Worm (Caenorhabditis elegans) whole organism, L1 larva: ENCODE data around the gene fipr-2.

ENCODE experiments used
- aha-1 ChIP-seq: fragments of 150-350 bp; optimal IDR thresholded peaks from 2 replicates; lab custom pipeline; 2014; ENCODE audit warnings: missing biosample characterization, missing genetic modification characterization
- alr-1 ChIP-seq: fragments of 200-800 bp; sonication (Bioruptor generic); optimal IDR thresholded peaks from 2 replicates; lab custom pipeline; 2018; ENCODE audit warnings: borderline replicate concordance, mild to moderate bottlenecking, missing genetic modification characterization, missing compliant biosample characterization
- aly-2 ChIP-seq: fragments of 150-350 bp; optimal IDR thresholded peaks from 2 replicates; lab custom pipeline; 2014; ENCODE audit warnings: missing biosample characterization, missing genetic modification characterization
- ama-1 ChIP-seq: fragments of 150-350 bp; optimal IDR thresholded peaks from 2 replicates; lab custom pipeline; 2014
- ceh-63 ChIP-seq: fragments of 200-800 bp; sonication (Bioruptor generic); optimal IDR thresholded peaks from 2 replicates; lab custom pipeline; 2018; ENCODE audit warnings: mild to moderate bottlenecking, missing genetic modification characterization, missing compliant biosample characterization
- ceh-8 ChIP-seq: fragments of 200-800 bp; sonication (Bioruptor generic); optimal IDR thresholded peaks from 2 replicates; lab custom pipeline; 2018; ENCODE audit warnings: mild to moderate bottlenecking, missing genetic modification characterization, moderate library complexity, missing compliant biosample characterization
- ceh-82 ChIP-seq, 3 experiments: fragments of 150-350 bp in 1 of 3; sonication (generic microtip) in 2 of 3; optimal IDR thresholded peaks; 2 replicates each; lab custom pipeline; 2014 to 2017; ENCODE audit warnings: missing biosample characterization in 3 of 3, missing genetic modification characterization in 3 of 3
- ceh-88 ChIP-seq: fragments of 200-800 bp; sonication (Bioruptor generic); IDR thresholded peaks from 2 replicates; pipeline ENCODE4 v1.3.6; 2022; ENCODE audit warnings: missing genetic modification characterization, missing compliant biosample characterization
- ceh-90 ChIP-seq: sonication (generic microtip); optimal IDR thresholded peaks from 2 replicates; lab custom pipeline; 2016; ENCODE audit warnings: missing genetic modification characterization, missing compliant biosample characterization
- ces-1 ChIP-seq: fragments of 150-350 bp; optimal IDR thresholded peaks from 2 replicates; lab custom pipeline; 2014; ENCODE audit warnings: missing biosample characterization, missing genetic modification reagents, missing genetic modification characterization
- dsc-1 ChIP-seq: sonication (generic microtip); optimal IDR thresholded peaks from 2 replicates; lab custom pipeline; 2016; ENCODE audit warnings: mild to moderate bottlenecking, missing genetic modification characterization, missing compliant biosample characterization
- efl-1 ChIP-seq, 4 experiments: fragments of 150-350 bp; optimal IDR thresholded peaks in 3 of 4; peaks in 1 of 4; 1 replicate in 1 of 4; 2 replicates in 3 of 4; lab custom pipeline; 2014; ENCODE audit warnings: missing biosample characterization in 2 of 4, missing genetic modification characterization in 2 of 4, missing genetic modification reagents in 2 of 4
- efl-3 ChIP-seq: fragments of 200-800 bp; sonication (Bioruptor generic); optimal IDR thresholded peaks from 2 replicates; lab custom pipeline; 2018; ENCODE audit warnings: mild to moderate bottlenecking, missing genetic modification characterization, missing compliant biosample characterization
- egl-27 ChIP-seq, 2 experiments: fragments of 150-350 bp in 1 of 2; sonication (generic microtip); optimal IDR thresholded peaks; 3 replicates each; lab custom pipeline; 2017 to 2018; ENCODE audit warnings: missing biosample characterization in 2 of 2, missing genetic modification characterization in 2 of 2, missing genetic modification reagents in 2 of 2
- elt-2 ChIP-seq: sonication (generic microtip); optimal IDR thresholded peaks from 2 replicates; lab custom pipeline; 2016; ENCODE audit warnings: missing genetic modification characterization, mild to moderate bottlenecking, inconsistent platforms, missing compliant biosample characterization, missing genetic modification reagents
- elt-3 ChIP-seq, 6 experiments: fragments of 150-350 bp in 1 of 6; sonication (generic microtip); optimal IDR thresholded peaks; 2 replicates each; lab custom pipeline; 2017 to 2018; ENCODE audit warnings: missing biosample characterization in 6 of 6, missing genetic modification characterization in 6 of 6, inconsistent platforms in 1 of 6
- ets-5 ChIP-seq: fragments of 200-800 bp; sonication (Bioruptor generic); IDR thresholded peaks from 2 replicates; pipeline ENCODE4 v1.3.6; 2022; ENCODE audit warnings: missing genetic modification characterization, missing compliant biosample characterization
- fkh-10 ChIP-seq: sonication (generic microtip); optimal IDR thresholded peaks from 2 replicates; lab custom pipeline; 2017; ENCODE audit warnings: missing biosample characterization, missing genetic modification reagents, missing genetic modification characterization
- fkh-8 ChIP-seq: sonication (generic microtip); optimal IDR thresholded peaks from 2 replicates; lab custom pipeline; 2016; ENCODE audit warnings: mild to moderate bottlenecking, missing genetic modification characterization, missing compliant biosample characterization
- grh-1 ChIP-seq: fragments of 200-800 bp; sonication (Bioruptor generic); IDR thresholded peaks from 2 replicates; pipeline ENCODE4 v1.3.6; 2022; ENCODE audit warnings: missing genetic modification reagents, missing genetic modification characterization, missing compliant biosample characterization
- hlh-17 ChIP-seq: fragments of 200-800 bp; sonication (Bioruptor generic); optimal IDR thresholded peaks from 2 replicates; lab custom pipeline; 2018; ENCODE audit warnings: missing genetic modification characterization, mild to moderate bottlenecking, missing compliant biosample characterization, moderate library complexity, borderline replicate concordance
- hlh-4 ChIP-seq: sonication (generic microtip); optimal IDR thresholded peaks from 2 replicates; lab custom pipeline; 2016; ENCODE audit warnings: mild to moderate bottlenecking, missing genetic modification characterization, missing compliant biosample characterization
- hpl-2 ChIP-seq: fragments of 150-350 bp; optimal IDR thresholded peaks from 2 replicates; lab custom pipeline; 2014; ENCODE audit warnings: missing biosample characterization, missing genetic modification reagents, missing genetic modification characterization
- irx-1 ChIP-seq: sonication (generic microtip); optimal IDR thresholded peaks from 2 replicates; lab custom pipeline; 2016; ENCODE audit warnings: missing genetic modification characterization, missing compliant biosample characterization
- isw-1 ChIP-seq: fragments of 200-800 bp; sonication (Bioruptor generic); IDR thresholded peaks from 2 replicates; pipeline ENCODE4 v1.3.6; 2022; ENCODE audit warnings: missing genetic modification characterization, missing compliant biosample characterization
- jun-1 ChIP-seq: fragments of 150-350 bp; optimal IDR thresholded peaks from 2 replicates; lab custom pipeline; 2014; ENCODE audit warnings: missing biosample characterization, missing genetic modification reagents, missing genetic modification characterization
- lin-13 ChIP-seq: fragments of 150-350 bp; optimal IDR thresholded peaks from 2 replicates; lab custom pipeline; 2014; ENCODE audit warnings: missing biosample characterization, missing genetic modification reagents, missing genetic modification characterization
- lin-35 ChIP-seq, 2 experiments: fragments of 150-350 bp; optimal IDR thresholded peaks; 2 replicates each; lab custom pipeline; 2014; ENCODE audit warnings: missing biosample characterization in 2 of 2, missing genetic modification characterization in 2 of 2, missing genetic modification reagents in 2 of 2
- mab-9 ChIP-seq: fragments of 200-800 bp; sonication (Bioruptor generic); IDR thresholded peaks from 2 replicates; pipeline ENCODE4 v1.3.6; 2022; ENCODE audit warnings: missing genetic modification reagents, missing genetic modification characterization, missing compliant biosample characterization
- mdl-1 ChIP-seq, 2 experiments: fragments of 150-350 bp; optimal IDR thresholded peaks; 2 replicates each; lab custom pipeline; 2014 to 2017; ENCODE audit warnings: missing biosample characterization in 2 of 2, missing genetic modification characterization in 2 of 2, inconsistent platforms in 1 of 2
- mep-1 ChIP-seq: fragments of 150-350 bp; optimal IDR thresholded peaks from 2 replicates; lab custom pipeline; 2014; ENCODE audit warnings: missing biosample characterization, missing genetic modification characterization
- nhr-11 ChIP-seq: fragments of 150-350 bp; optimal IDR thresholded peaks from 2 replicates; lab custom pipeline; 2014; ENCODE audit warnings: missing biosample characterization, missing genetic modification characterization
- nhr-28 ChIP-seq: fragments of 150-350 bp; optimal IDR thresholded peaks from 2 replicates; lab custom pipeline; 2014; ENCODE audit warnings: missing biosample characterization, missing genetic modification characterization
- nhr-71 ChIP-seq: sonication (generic microtip); optimal IDR thresholded peaks from 2 replicates; lab custom pipeline; 2016; ENCODE audit warnings: mild to moderate bottlenecking, missing genetic modification characterization, moderate library complexity, missing compliant biosample characterization
- nhr-77 ChIP-seq: fragments of 150-350 bp; optimal IDR thresholded peaks from 2 replicates; lab custom pipeline; 2014; ENCODE audit warnings: missing biosample characterization, missing genetic modification characterization
- nhr-84 ChIP-seq: sonication (generic microtip); optimal IDR thresholded peaks from 2 replicates; lab custom pipeline; 2017; ENCODE audit warnings: missing biosample characterization, missing genetic modification characterization
- nhr-85 ChIP-seq: sonication (generic microtip); peaks from one replicate; lab custom pipeline; 2016; ENCODE audit warnings: missing genetic modification characterization, inconsistent platforms, missing compliant biosample characterization
- nhr-90 ChIP-seq: sonication (generic microtip); optimal IDR thresholded peaks from 2 replicates; lab custom pipeline; 2016; ENCODE audit warnings: mild to moderate bottlenecking, missing genetic modification characterization, missing compliant biosample characterization; ENCODE audit not compliant: poor library complexity
- rnt-1 ChIP-seq: sonication (generic microtip); optimal IDR thresholded peaks from 2 replicates; lab custom pipeline; 2016; ENCODE audit warnings: mild to moderate bottlenecking, missing genetic modification characterization, moderate library complexity, missing compliant biosample characterization
- skn-1 ChIP-seq: fragments of 150-350 bp; optimal IDR thresholded peaks from 2 replicates; lab custom pipeline; 2014; ENCODE audit warnings: missing biosample characterization, missing genetic modification characterization
- sptf-1 ChIP-seq: fragments of 150-350 bp; optimal IDR thresholded peaks from 2 replicates; lab custom pipeline; 2014; ENCODE audit warnings: missing biosample characterization, missing genetic modification characterization
- sup-37 ChIP-seq: fragments of 200-800 bp; sonication (Bioruptor generic); optimal IDR thresholded peaks from 2 replicates; lab custom pipeline; 2018; ENCODE audit warnings: mild to moderate bottlenecking, missing genetic modification characterization, missing compliant biosample characterization
- swsn-7 ChIP-seq: sonication (generic microtip); optimal IDR thresholded peaks from 2 replicates; lab custom pipeline; 2016; ENCODE audit warnings: missing genetic modification characterization, missing compliant biosample characterization
- tbx-2 ChIP-seq: sonication (generic microtip); optimal IDR thresholded peaks from 2 replicates; lab custom pipeline; 2016; ENCODE audit warnings: missing genetic modification characterization, missing compliant biosample characterization
- tlp-1 ChIP-seq: fragments of 150-350 bp; optimal IDR thresholded peaks from 2 replicates; lab custom pipeline; 2014; ENCODE audit warnings: missing biosample characterization, missing genetic modification characterization
- unc-130 ChIP-seq: fragments of 150-350 bp; optimal IDR thresholded peaks from 2 replicates; lab custom pipeline; 2017; ENCODE audit warnings: missing biosample characterization, missing genetic modification characterization, inconsistent platforms
- unc-30 ChIP-seq: sonication (generic microtip); optimal IDR thresholded peaks from 2 replicates; lab custom pipeline; 2017; ENCODE audit warnings: missing biosample characterization, missing genetic modification characterization
- unc-86 ChIP-seq: sonication (generic microtip); optimal IDR thresholded peaks from 2 replicates; lab custom pipeline; 2016; ENCODE audit warnings: missing genetic modification characterization, missing compliant biosample characterization
- xbp-1 ChIP-seq: sonication (generic microtip); optimal IDR thresholded peaks from 2 replicates; lab custom pipeline; 2016; ENCODE audit warnings: missing genetic modification characterization, missing compliant biosample characterization
- zip-4 ChIP-seq: fragments of 200-800 bp; sonication (Bioruptor generic); optimal IDR thresholded peaks from 2 replicates; lab custom pipeline; 2018; ENCODE audit warnings: mild to moderate bottlenecking, missing genetic modification characterization, moderate library complexity, missing compliant biosample characterization
- ztf-11 ChIP-seq, 2 experiments: sonication (generic microtip); optimal IDR thresholded peaks; 2 replicates each; lab custom pipeline; 2016 to 2017; ENCODE audit warnings: missing genetic modification characterization in 2 of 2, missing biosample characterization in 1 of 2, missing compliant biosample characterization in 1 of 2
- ztf-4 ChIP-seq: fragments of 150-350 bp; optimal IDR thresholded peaks from 2 replicates; lab custom pipeline; 2014; ENCODE audit warnings: missing biosample characterization, missing genetic modification characterization

fipr-2 gene

ce11 chrV:12343419-12343969 lies 21.7 kb upstream of the fipr-2 start, which contains the start of gene tomm-20 (continued):
- TF ChIP-seq ceh-88 (peak; percentile 59; the same call in 1 of the 2 replicates), efl-1 (optimal IDR thresholded peaks at IDR 0.05; lab: Kevin White, UChicago) (peak; percentile 98 to 99), efl-1 (GFP tag; optimal IDR thresholded peaks at IDR 0.05 in 1 of 2; lab: Kevin White, UChicago) (peak; percentile 98 to 100), unc-86 (peak; percentile 92), lin-35 (GFP tag; optimal IDR thresholded peaks at IDR 0.05; lab: Kevin White, UChicago) (peak; percentile 99), rnt-1 (tag; lab: Kevin White, UChicago) (peak; percentile 96), mep-1 (tag; lab: Kevin White, UChicago) (peak; percentile 99), hlh-4 (tag; lab: Kevin White, UChicago) (no peak), elt-2 (tag; lab: Kevin White, UChicago) (peak; percentile 72), ztf-4 (tag; lab: Kevin White, UChicago) (peak; percentile 87), unc-130 (tag; lab: Kevin White, UChicago) (peak; percentile 93), ceh-90 (tag; lab: Kevin White, UChicago) (peak; percentile 40), ztf-11 (tag; optimal IDR thresholded peaks at IDR 0.05; lab: Kevin White, UChicago) (peak in 1 of 2 experiments; percentile 79), tbx-2 (tag; lab: Kevin White, UChicago) (peak; percentile 95), swsn-7 (tag; lab: Kevin White, UChicago) (peak; percentile 95), ama-1 (lab: Kevin White, UChicago) (peak; percentile 83), nhr-77 (tag; lab: Kevin White, UChicago) (peak; percentile 84), fkh-10 (GFP tag; lab: Kevin White, UChicago) (peak; percentile 39), ceh-63 (GFP tag; lab: Kevin White, UChicago) (no peak), dsc-1 (tag; lab: Kevin White, UChicago) (peak; percentile 95), egl-27 (tag; optimal IDR thresholded peaks at IDR 0.05; lab: Kevin White, UChicago) (no peak), nhr-28 (no peak), grh-1 (GFP tag; lab: Robert Waterston, UW) (peak; percentile 93), irx-1 (peak; percentile 89), nhr-90 (peak; percentile 97), xbp-1 (peak; percentile 93), nhr-85 (tag; lab: Kevin White, UChicago) (peak; percentile 97), zip-4 (GFP tag; lab: Kevin White, UChicago) (peak; percentile 83), ces-1 (GFP tag; lab: Kevin White, UChicago) (no peak), nhr-84 (tag; lab: Kevin White, UChicago) (no peak), nhr-11 (tag; lab: Kevin White, UChicago) (peak; percentile 88), ets-5 (GFP tag; lab: Robert Waterston, UW) (no peak), skn-1 (tag; lab: Kevin White, UChicago) (peak; percentile 90), efl-3 (GFP tag; lab: Kevin White, UChicago) (peak; percentile 44), lin-13 (GFP tag; lab: Kevin White, UChicago) (peak; percentile 92), mdl-1 (tag; optimal IDR thresholded peaks at IDR 0.05; lab: Kevin White, UChicago) (peak in 1 of 2 experiments; percentile 78), isw-1 (peak; percentile 90), sup-37 (GFP tag; lab: Kevin White, UChicago) (peak; percentile 78), tlp-1 (tag; lab: Kevin White, UChicago) (no peak), ceh-82 (tag; optimal IDR thresholded peaks at IDR 0.05; lab: Kevin White, UChicago) (peak; percentile 93 to 96 (median 94)), unc-30 (tag; lab: Kevin White, UChicago) (no peak), hpl-2 (GFP tag; lab: Kevin White, UChicago) (peak; percentile 69), ceh-8 (GFP tag; lab: Kevin White, UChicago) (peak; percentile 83), aha-1 (tag; lab: Kevin White, UChicago) (peak; percentile 69), alr-1 (tag; lab: Kevin White, UChicago) (no peak), elt-3 (tag; optimal IDR thresholded peaks at IDR 0.05; lab: Kevin White, UChicago) (peak in 3 of 6 experiments; percentile 74 to 94 (median 94)), sptf-1 (no peak), hlh-17 (GFP tag; lab: Kevin White, UChicago) (no peak), mab-9 (GFP tag; lab: Robert Waterston, UW) (peak; percentile 89), aly-2 (tag; lab: Kevin White, UChicago) (peak; percentile 88), fkh-8 (tag; lab: Kevin White, UChicago) (peak; percentile 86), nhr-71 (tag; lab: Kevin White, UChicago) (peak; percentile 97), jun-1 (peak; percentile 85)
